Worm (Caenorhabditis elegans) whole organism, L1 larva: ENCODE results near the gene cdgs-1.

ENCODE experiments used
- C04F5.9 ChIP-seq: sonication (generic microtip); optimal IDR thresholded peaks from 2 replicates; lab custom pipeline; 2016; ENCODE audit warnings: missing genetic modification characterization, missing compliant biosample characterization
- Y116A8C.19 ChIP-seq: sonication (generic microtip); optimal IDR thresholded peaks from 2 replicates; lab custom pipeline; 2016; ENCODE audit warnings: missing compliant biosample characterization, missing genetic modification characterization, borderline replicate concordance
- ceh-63 ChIP-seq: fragments of 200-800 bp; sonication (Bioruptor generic); optimal IDR thresholded peaks from 2 replicates; lab custom pipeline; 2018; ENCODE audit warnings: mild to moderate bottlenecking, missing genetic modification characterization, missing compliant biosample characterization
- egl-27 ChIP-seq, 2 experiments: fragments of 150-350 bp in 1 of 2; sonication (generic microtip); optimal IDR thresholded peaks; 3 replicates each; lab custom pipeline; 2017 to 2018; ENCODE audit warnings: missing biosample characterization in 2 of 2, missing genetic modification characterization in 2 of 2, missing genetic modification reagents in 2 of 2
- lin-15B ChIP-seq: fragments of 150-350 bp; sonication (generic microtip); optimal IDR thresholded peaks from 3 replicates; lab custom pipeline; 2014; ENCODE audit warnings: missing biosample characterization, missing genetic modification characterization
- lin-39 ChIP-seq: fragments of 150-350 bp; optimal IDR thresholded peaks from 2 replicates; lab custom pipeline; 2014; ENCODE audit warnings: missing biosample characterization, missing genetic modification reagents, missing genetic modification characterization
- mab-9 ChIP-seq: fragments of 200-800 bp; sonication (Bioruptor generic); IDR thresholded peaks from 2 replicates; pipeline ENCODE4 v1.3.6; 2022; ENCODE audit warnings: missing genetic modification reagents, missing genetic modification characterization, missing compliant biosample characterization
- nhr-237 ChIP-seq: fragments of 150-350 bp; optimal IDR thresholded peaks from 2 replicates; lab custom pipeline; 2014; ENCODE audit warnings: missing biosample characterization, missing genetic modification characterization
- nhr-28 ChIP-seq: fragments of 150-350 bp; optimal IDR thresholded peaks from 2 replicates; lab custom pipeline; 2014; ENCODE audit warnings: missing biosample characterization, missing genetic modification characterization
- nhr-85 ChIP-seq: sonication (generic microtip); peaks from one replicate; lab custom pipeline; 2016; ENCODE audit warnings: missing genetic modification characterization, inconsistent platforms, missing compliant biosample characterization
- skn-1 ChIP-seq: fragments of 150-350 bp; optimal IDR thresholded peaks from 2 replicates; lab custom pipeline; 2014; ENCODE audit warnings: missing biosample characterization, missing genetic modification characterization
- unc-30 ChIP-seq: sonication (generic microtip); optimal IDR thresholded peaks from 2 replicates; lab custom pipeline; 2017; ENCODE audit warnings: missing biosample characterization, missing genetic modification characterization
- unc-62 ChIP-seq: fragments of 150-350 bp; optimal IDR thresholded peaks from 2 replicates; lab custom pipeline; 2014; ENCODE audit warnings: missing biosample characterization, missing genetic modification reagents, missing genetic modification characterization
- ztf-11 ChIP-seq, 2 experiments: sonication (generic microtip); optimal IDR thresholded peaks; 2 replicates each; lab custom pipeline; 2016 to 2017; ENCODE audit warnings: missing genetic modification characterization in 2 of 2, missing biosample characterization in 1 of 2, missing compliant biosample characterization in 1 of 2

DNA sequence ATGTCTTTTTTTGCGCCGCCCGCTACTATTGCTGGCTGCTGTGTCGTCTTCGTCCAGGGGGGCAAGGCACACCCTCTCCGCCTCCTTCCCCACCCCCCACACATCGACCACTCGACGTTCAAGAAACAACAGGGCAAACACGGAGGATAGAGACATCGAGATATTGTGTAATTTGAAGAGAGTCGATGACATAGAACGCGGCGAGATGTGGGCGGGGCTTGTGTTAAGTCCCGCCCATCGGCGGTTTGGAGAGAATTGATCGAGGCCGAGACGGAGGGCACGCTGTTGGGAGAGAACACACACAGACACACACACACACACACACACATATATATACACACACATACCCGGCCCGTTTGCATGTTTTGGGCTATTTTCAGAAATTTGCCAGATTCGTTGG is 30.1 kb upstream of the cdgs-1 start:
- no peak for TF ChIP-seq Y116A8C.19 (tag; lab: Kevin White, UChicago)
- peak; percentile 89 for TF ChIP-seq nhr-85 (tag; lab: Kevin White, UChicago)
- TF ChIP-seq ceh-63: no peak
- peak; percentile 76 for TF ChIP-seq skn-1
- peak; percentile 15 for TF ChIP-seq lin-15B (tag; lab: Kevin White, UChicago)
- TF ChIP-seq lin-39 (tag; lab: Kevin White, UChicago): no peak
- TF ChIP-seq mab-9 (GFP tag; lab: Robert Waterston, UW): peak; percentile 56
- peak in 1 of 2 experiments; percentile 18 for TF ChIP-seq egl-27 (tag; optimal IDR thresholded peaks at IDR 0.05; lab: Kevin White, UChicago)
- no peak for TF ChIP-seq nhr-28 (tag; lab: Kevin White, UChicago)
- TF ChIP-seq unc-62 (GFP tag; lab: Kevin White, UChicago): no peak
- TF ChIP-seq C04F5.9 (tag; lab: Kevin White, UChicago): peak; percentile 1
- no peak for TF ChIP-seq unc-30 (tag; lab: Kevin White, UChicago)
- peak in 1 of 2 experiments; percentile 70 for TF ChIP-seq ztf-11 (tag; optimal IDR thresholded peaks at IDR 0.05; lab: Kevin White, UChicago)
- no peak for TF ChIP-seq nhr-237 (tag; lab: Kevin White, UChicago)
